Worm (Caenorhabditis elegans): ENCODE measurements around the gene W04G3.7.

DNA sequence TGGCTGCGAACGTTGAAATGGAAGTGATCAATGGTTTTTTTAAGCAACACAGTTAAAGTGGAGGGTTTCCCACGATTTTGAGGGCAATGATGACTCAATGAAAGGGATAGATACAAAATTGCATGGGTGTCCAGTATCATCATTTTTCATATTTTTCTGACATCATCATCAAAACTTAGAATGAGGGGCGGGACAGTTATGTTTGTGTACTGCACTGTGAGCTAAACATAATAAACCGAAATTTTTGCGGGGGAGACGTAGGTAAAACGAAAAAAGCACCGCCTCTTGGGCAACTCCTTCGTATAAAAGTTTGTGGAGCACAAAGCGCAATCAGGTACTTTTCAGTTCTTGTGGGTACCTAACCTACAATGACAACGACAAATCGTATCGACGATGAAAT is 31.4 kb downstream of the W04G3.7 start, which contains the start of gene C09F12.2:
- no peak for TF ChIP-seq blmp-1 (tag; optimal IDR thresholded peaks at IDR 0.05)
- TF ChIP-seq ama-1 (optimal IDR thresholded peaks at IDR 0.05): no peak
- no peak for TF ChIP-seq zag-1 (tag; optimal IDR thresholded peaks at IDR 0.05)
- no peak for TF ChIP-seq ceh-90 (tag; optimal IDR thresholded peaks at IDR 0.05)
- no peak for TF ChIP-seq mep-1 (tag; optimal IDR thresholded peaks at IDR 0.05)
- TF ChIP-seq dpl-1 (GFP tag; optimal IDR thresholded peaks at IDR 0.05): no peak
- no peak for TF ChIP-seq lsy-2 (tag; optimal IDR thresholded peaks at IDR 0.05)
- TF ChIP-seq unc-62 (GFP tag; optimal IDR thresholded peaks at IDR 0.05): no peak
- no peak for TF ChIP-seq nhr-77 (tag; optimal IDR thresholded peaks at IDR 0.05)
- TF ChIP-seq ces-1 (GFP tag; optimal IDR thresholded peaks at IDR 0.05): no peak
- no peak for TF ChIP-seq lir-3 (tag; optimal IDR thresholded peaks at IDR 0.05; ENCODE audit: poor library complexity)
- no peak for TF ChIP-seq skn-1 (tag; optimal IDR thresholded peaks at IDR 0.05)
- no peak for TF ChIP-seq snu-23 (GFP tag; optimal IDR thresholded peaks at IDR 0.05)
- TF ChIP-seq swsn-7 (tag; optimal IDR thresholded peaks at IDR 0.05): no peak
